Worm (Caenorhabditis elegans) whole organism, early embryonic: ENCODE data around the gene R08A2.2.

ENCODE experiments used
- F13C5.2 ChIP-seq: sonication (generic microtip); optimal IDR thresholded peaks from 2 replicates; lab custom pipeline; 2017; ENCODE audit warnings: mild to moderate bottlenecking, missing genetic modification characterization, inconsistent platforms, missing compliant biosample characterization
- ama-1 ChIP-seq: fragments of 150-350 bp; optimal IDR thresholded peaks from 2 replicates; lab custom pipeline; 2014
- flt-1 ChIP-seq: fragments of 200-800 bp; sonication (Bioruptor generic); IDR thresholded peaks from 2 replicates; pipeline ENCODE4 v1.3.6; 2022; ENCODE audit warnings: missing genetic modification characterization, missing compliant biosample characterization
- hmg-4 ChIP-seq: fragments of 200-800 bp; sonication (Bioruptor generic); optimal IDR thresholded peaks from 2 replicates; lab custom pipeline; 2018; ENCODE audit warnings: mild to moderate bottlenecking, missing genetic modification characterization, missing compliant biosample characterization
- sea-1 ChIP-seq: fragments of 200-800 bp; sonication (Bioruptor generic); conservative IDR thresholded peaks from 2 replicates; pipeline ENCODE4 v1.3.6; 2022; ENCODE audit warnings: missing genetic modification characterization, missing compliant biosample characterization
- tbx-11 ChIP-seq: fragments of 200-800 bp; sonication (Bioruptor generic); IDR thresholded peaks from 2 replicates; pipeline ENCODE4 v1.3.6; 2022; ENCODE audit warnings: missing genetic modification characterization, missing compliant biosample characterization

- TF ChIP-seq ama-1 (lab: Kevin White, UChicago) (no peak), tbx-11 (GFP tag; lab: Robert Waterston, UW) (no peak), hmg-4 (GFP tag; lab: Kevin White, UChicago) (no peak), flt-1 (GFP tag; lab: Robert Waterston, UW) (no peak), sea-1 (no peak), F13C5.2 (tag; lab: Kevin White, UChicago) (no peak)
Measured at ce11 chrV:14716114-14716513, 606 bp upstream of the R08A2.2 start, which contains the start of gene fbxa-147.
